Worm (Caenorhabditis elegans) whole organism, dauer: Measurements from ENCODE around the gene daf-41.

Experiments
- unc-62 ChIP-seq: sonication (generic microtip); optimal IDR thresholded peaks from 2 replicates; lab custom pipeline; 2017; ENCODE audit warnings: missing biosample characterization, missing genetic modification reagents, missing genetic modification characterization

daf-41 gene

ce11 chrIII:5234312-5234711, 40.3 kb downstream of the daf-41 start, which contains the start of gene mrps-26:
mrps-26 (plus strand) TSS chrIII:5234612.
- TF ChIP-seq unc-62 (GFP tag; lab: Kevin White, UChicago) = no peak

- TF ChIP-seq unc-62 (GFP tag; lab: Kevin White, UChicago) = no peak
These were observed 41.4 kb downstream of the daf-41 start for ce11 chrIII:5233140-5233539.

ce11 chrIII:5230415-5230814, 44.1 kb downstream of the daf-41 start, which contains the start of gene prmt-5:
prmt-5 (plus strand) TSS chrIII:5230555.
- no peak for TF ChIP-seq unc-62 (GFP tag; lab: Kevin White, UChicago)

ce11 chrIII:5229511-5230250, 44.9 kb downstream of the daf-41 start:
- TF ChIP-seq unc-62 (GFP tag; lab: Kevin White, UChicago) = no peak

ce11 chrIII:5228839-5229238, 45.7 kb downstream of the daf-41 start:
- no peak for TF ChIP-seq unc-62 (GFP tag; lab: Kevin White, UChicago)

- TF ChIP-seq unc-62 (GFP tag; lab: Kevin White, UChicago) = no peak
These were observed 46.6 kb downstream of the daf-41 start, which contains the start of the genes C34E10.12, C34E10.10 and atp-2 for ce11 chrIII:5227831-5228467. C34E10.12 (minus strand) TSS chrIII:5227881. C34E10.10 (minus strand) TSS chrIII:5227884. atp-2 (plus strand) TSS chrIII:5228417.

ce11 chrIII:5225321-5225720, 49.2 kb downstream of the daf-41 start, which contains the start of gene nex-1:
nex-1 (plus strand) TSS chrIII:5225621.
- no peak for TF ChIP-seq unc-62 (GFP tag; lab: Kevin White, UChicago)

- TF ChIP-seq unc-62 (GFP tag; lab: Kevin White, UChicago) = no peak
These were observed 49.7 kb downstream of the daf-41 start for ce11 chrIII:5224908-5225307.
